Worm (Caenorhabditis elegans) whole organism, young adult: Measurements from ENCODE around the gene nhr-204.

Experiments
- F49E8.2 ChIP-seq: sonication (generic microtip); optimal IDR thresholded peaks from 3 replicates; lab custom pipeline; 2017; ENCODE audit warnings: missing genetic modification characterization, mild to moderate bottlenecking, missing compliant biosample characterization, antibody characterized with exemption, moderate library complexity; ENCODE audit not compliant: insufficient read depth
- F57A8.1 ChIP-seq: fragments of 200-800 bp; sonication (Bioruptor generic); optimal IDR thresholded peaks from 2 replicates; lab custom pipeline; 2018; ENCODE audit warnings: mild to moderate bottlenecking, missing genetic modification characterization, moderate library complexity, missing compliant biosample characterization
- cebp-1 ChIP-seq, 2 experiments: fragments of 200-800 bp in 1 of 2; sonication (Bioruptor generic) in 1 of 2; sonication (generic microtip) in 1 of 2; IDR thresholded peaks in 1 of 2; optimal IDR thresholded peaks in 1 of 2; 2 replicates each; pipeline versions ENCODE4 v1.3.6 to Lab custom; 2017 to 2022; ENCODE audit warnings: missing compliant biosample characterization in 2 of 2, missing genetic modification characterization in 2 of 2, mild to moderate bottlenecking in 1 of 2, missing genetic modification reagents in 1 of 2, moderate library complexity in 1 of 2
- efl-1 ChIP-seq: fragments of 150-350 bp; optimal IDR thresholded peaks from 2 replicates; lab custom pipeline; 2014; ENCODE audit warnings: missing biosample characterization, missing genetic modification reagents, missing genetic modification characterization
- lsy-27 ChIP-seq: sonication (generic microtip); optimal IDR thresholded peaks from 2 replicates; lab custom pipeline; 2017; ENCODE audit warnings: missing genetic modification characterization, mild to moderate bottlenecking, missing compliant biosample characterization, antibody characterized with exemption, missing genotype, borderline replicate concordance; ENCODE audit not compliant: insufficient read depth

ce11 chrV:247576-247975 lies 11.1 kb downstream of the nhr-204 start:
- TF ChIP-seq F57A8.1 (GFP tag; lab: Kevin White, UChicago) (no peak), F49E8.2 (tag; lab: Kevin White, UChicago) (no peak), cebp-1 (GFP tag; IDR thresholded peaks at IDR 0.05; lab: Robert Waterston, UW) (no peak), cebp-1 (tag; optimal IDR thresholded peaks at IDR 0.05; lab: Kevin White, UChicago) (no peak), efl-1 (no peak), lsy-27 (tag; lab: Kevin White, UChicago) (no peak)
